Worm (Caenorhabditis elegans): ENCODE results near the gene C31B8.9.

Gene C31B8.9

ce11 chrV:2881565-2881964 lies 31.2 kb downstream of the C31B8.9 start:
- no peak for TF ChIP-seq nhr-11 (tag; optimal IDR thresholded peaks at IDR 0.05)
- no peak for TF ChIP-seq sma-9 (GFP tag; optimal IDR thresholded peaks at IDR 0.05)
- no peak for TF ChIP-seq sma-9 (tag; optimal IDR thresholded peaks at IDR 0.05)
- TF ChIP-seq egl-27 (tag; optimal IDR thresholded peaks at IDR 0.05), result no peak
- no peak for TF ChIP-seq nhr-10 (tag; optimal IDR thresholded peaks at IDR 0.05)
- no peak for TF ChIP-seq crh-2 (tag; optimal IDR thresholded peaks at IDR 0.05)
- TF ChIP-seq sma-3 (GFP tag; optimal IDR thresholded peaks at IDR 0.05), result no peak
- no peak for TF ChIP-seq elt-1 (tag; optimal IDR thresholded peaks at IDR 0.05)
- no peak for TF ChIP-seq unc-39 (tag; optimal IDR thresholded peaks at IDR 0.05)

- no peak for TF ChIP-seq unc-55 (GFP tag; optimal IDR thresholded peaks at IDR 0.05)
- TF ChIP-seq ZK546.5 (tag; optimal IDR thresholded peaks at IDR 0.05), result no peak
- TF ChIP-seq sma-9 (GFP tag; optimal IDR thresholded peaks at IDR 0.05), result no peak
- TF ChIP-seq sma-9 (tag; optimal IDR thresholded peaks at IDR 0.05), result no peak
- no peak for TF ChIP-seq lsy-2 (tag; optimal IDR thresholded peaks at IDR 0.05)
- TF ChIP-seq fos-1 (tag; optimal IDR thresholded peaks at IDR 0.05), result peak; percentile 34
- TF ChIP-seq unc-62 (GFP tag; optimal IDR thresholded peaks at IDR 0.05), result no peak
- TF ChIP-seq nhr-21 (tag; optimal IDR thresholded peaks at IDR 0.05), result no peak
Measured at ce11 chrV:2881016-2881415, 31.8 kb downstream of the C31B8.9 start, which contains the start of gene ifc-1. Gene ifc-1, plus strand, starts transcription at chrV:2881393.

ce11 chrV:2880356-2880755 lies 32.4 kb downstream of the C31B8.9 start:
- TF ChIP-seq nhr-10 (tag; optimal IDR thresholded peaks at IDR 0.05) (no peak), blmp-1 (tag; optimal IDR thresholded peaks at IDR 0.05; ENCODE audit: insufficient read depth) (no peak), alr-1 (tag; optimal IDR thresholded peaks at IDR 0.05) (no peak), fos-1 (tag; optimal IDR thresholded peaks at IDR 0.05) (peak; percentile 82), Y55F3AM.14 (GFP tag; optimal IDR thresholded peaks at IDR 0.05) (no peak), ceh-16 (tag; optimal IDR thresholded peaks at IDR 0.05) (no peak), snpc-4 (tag; optimal IDR thresholded peaks at IDR 0.05) (no peak), gmeb-1 (tag; optimal IDR thresholded peaks at IDR 0.05) (peak; percentile 31), unc-39 (tag; optimal IDR thresholded peaks at IDR 0.05) (no peak)

DNA sequence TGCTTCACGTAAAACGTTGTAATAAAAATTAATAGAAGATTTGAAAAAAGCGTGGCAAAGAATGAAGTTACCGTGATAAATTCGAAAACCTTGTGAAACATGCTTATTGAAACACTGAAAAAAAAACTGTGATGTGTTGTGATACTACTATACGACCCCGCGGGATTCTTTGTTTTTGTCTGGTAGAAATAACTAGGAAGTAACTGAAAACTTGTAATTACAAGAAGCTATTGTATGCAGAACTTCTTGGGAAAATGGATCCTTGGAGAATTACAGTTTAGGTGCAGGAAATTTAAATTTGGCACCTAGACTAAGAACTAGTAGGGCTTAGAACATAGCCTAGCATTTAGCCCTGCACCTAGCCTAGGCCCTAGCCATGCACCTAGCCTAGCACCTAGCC lies 33.0 kb downstream of the C31B8.9 start, which contains the start of gene str-39:
Gene str-39 (minus strand): TSS at position 101 of the 400 bp plus-strand sequence.
- no peak for TF ChIP-seq ZK546.5 (tag; optimal IDR thresholded peaks at IDR 0.05)
- TF ChIP-seq egl-27 (tag; optimal IDR thresholded peaks at IDR 0.05), result no peak
- no peak for TF ChIP-seq unc-62 (GFP tag; optimal IDR thresholded peaks at IDR 0.05)
- TF ChIP-seq lin-11 (tag; optimal IDR thresholded peaks at IDR 0.05), result no peak
- TF ChIP-seq sem-4 (tag; optimal IDR thresholded peaks at IDR 0.05), result no peak
- TF ChIP-seq nhr-23 (tag; optimal IDR thresholded peaks at IDR 0.05), result no peak
- no peak for TF ChIP-seq F13H6.1 (tag; optimal IDR thresholded peaks at IDR 0.05)
- TF ChIP-seq elt-1 (tag; optimal IDR thresholded peaks at IDR 0.05), result no peak
- no peak for TF ChIP-seq gmeb-1 (tag; optimal IDR thresholded peaks at IDR 0.05)

ce11 chrV:2877509-2877908 lies 35.3 kb downstream of the C31B8.9 start, which contains the start of gene F37B4.10:
Gene F37B4.10, minus strand, starts transcription at chrV:2877609.
- TF ChIP-seq zag-1 (tag; optimal IDR thresholded peaks at IDR 0.05) (no peak), ztf-4 (tag; optimal IDR thresholded peaks at IDR 0.05) (no peak), unc-55 (GFP tag; optimal IDR thresholded peaks at IDR 0.05) (peak; percentile 32), ztf-11 (tag; optimal IDR thresholded peaks at IDR 0.05) (no peak)

DNA sequence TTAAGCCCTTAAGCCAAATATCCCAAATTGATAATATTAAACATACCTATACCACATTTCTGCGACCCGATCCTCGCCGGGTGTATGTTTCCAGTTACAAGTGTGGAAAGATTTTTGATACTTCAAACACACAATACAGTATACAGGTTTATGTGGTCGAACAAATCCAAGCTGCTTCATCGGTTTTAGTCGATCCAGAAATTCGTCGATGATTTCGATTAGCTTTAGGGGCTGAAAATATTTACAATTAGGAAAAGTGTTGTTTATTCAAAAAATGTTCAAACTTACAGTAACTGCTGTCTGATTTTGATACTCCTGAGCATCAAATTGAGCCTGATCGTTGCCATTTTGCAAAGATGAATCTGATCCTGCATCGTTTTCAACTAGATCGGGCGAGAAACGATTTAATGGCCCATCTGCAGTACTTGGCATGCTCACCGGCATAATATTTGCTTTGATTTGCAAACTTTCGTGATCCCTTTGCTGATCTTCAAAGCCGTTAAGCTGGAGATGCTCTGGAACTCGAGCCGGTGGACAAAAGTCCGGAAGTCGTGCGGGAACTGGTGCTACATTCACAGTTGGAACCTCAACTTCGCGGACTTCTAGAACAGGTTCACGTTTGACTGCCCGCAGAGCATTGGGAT lies 36.5 kb downstream of the C31B8.9 start:
- no peak for TF ChIP-seq blmp-1 (tag; optimal IDR thresholded peaks at IDR 0.05; ENCODE audit: insufficient read depth)
- no peak for TF ChIP-seq fos-1 (tag; optimal IDR thresholded peaks at IDR 0.05)
- no peak for TF ChIP-seq nhr-25 (tag; optimal IDR thresholded peaks at IDR 0.05)
- TF ChIP-seq ztf-11 (tag; optimal IDR thresholded peaks at IDR 0.05), result no peak
- TF ChIP-seq peb-1 (tag; optimal IDR thresholded peaks at IDR 0.05), result no peak
- no peak for TF ChIP-seq ama-1 (optimal IDR thresholded peaks at IDR 0.05)
- no peak for TF ChIP-seq sem-4 (tag; optimal IDR thresholded peaks at IDR 0.05)
- TF ChIP-seq R02D3.7 (tag; optimal IDR thresholded peaks at IDR 0.05), result no peak
- no peak for TF ChIP-seq mbf-1 (tag; optimal IDR thresholded peaks at IDR 0.05)
- no peak for TF ChIP-seq nhr-11 (tag; optimal IDR thresholded peaks at IDR 0.05)
- TF ChIP-seq nhr-6 (tag; optimal IDR thresholded peaks at IDR 0.05), result no peak
- no peak for TF ChIP-seq nhr-129 (tag; optimal IDR thresholded peaks at IDR 0.05)
- TF ChIP-seq sma-3 (GFP tag; optimal IDR thresholded peaks at IDR 0.05), result no peak
